Worm (Caenorhabditis elegans) whole organism, L1 larva: ENCODE results near the gene Y71H2AM.14.

Source experiments
- ceh-82 ChIP-seq, 3 experiments: fragments of 150-350 bp in 1 of 3; sonication (generic microtip) in 2 of 3; optimal IDR thresholded peaks; 2 replicates each; lab custom pipeline; 2014 to 2017; ENCODE audit warnings: missing biosample characterization in 3 of 3, missing genetic modification characterization in 3 of 3
- elt-3 ChIP-seq, 6 experiments: fragments of 150-350 bp in 1 of 6; sonication (generic microtip); optimal IDR thresholded peaks; 2 replicates each; lab custom pipeline; 2017 to 2018; ENCODE audit warnings: missing biosample characterization in 6 of 6, missing genetic modification characterization in 6 of 6, inconsistent platforms in 1 of 6
- fkh-4 ChIP-seq: sonication (generic microtip); optimal IDR thresholded peaks from 2 replicates; lab custom pipeline; 2016; ENCODE audit warnings: missing compliant biosample characterization, missing genetic modification characterization, borderline replicate concordance
- hlh-17 ChIP-seq: fragments of 200-800 bp; sonication (Bioruptor generic); optimal IDR thresholded peaks from 2 replicates; lab custom pipeline; 2018; ENCODE audit warnings: missing genetic modification characterization, mild to moderate bottlenecking, missing compliant biosample characterization, moderate library complexity, borderline replicate concordance
- mdl-1 ChIP-seq, 2 experiments: fragments of 150-350 bp; optimal IDR thresholded peaks; 2 replicates each; lab custom pipeline; 2014 to 2017; ENCODE audit warnings: missing biosample characterization in 2 of 2, missing genetic modification characterization in 2 of 2, inconsistent platforms in 1 of 2
- snu-23 ChIP-seq: sonication (generic microtip); optimal IDR thresholded peaks from 2 replicates; lab custom pipeline; 2016; ENCODE audit warnings: missing genetic modification characterization, missing compliant biosample characterization
- unc-98 ChIP-seq: fragments of 200-800 bp; sonication (Bioruptor generic); IDR thresholded peaks from 2 replicates; pipeline ENCODE4 v1.3.6; 2022; ENCODE audit warnings: missing genetic modification characterization, missing compliant biosample characterization
- ztf-11 ChIP-seq, 2 experiments: sonication (generic microtip); optimal IDR thresholded peaks; 2 replicates each; lab custom pipeline; 2016 to 2017; ENCODE audit warnings: missing genetic modification characterization in 2 of 2, missing biosample characterization in 1 of 2, missing compliant biosample characterization in 1 of 2

DNA sequence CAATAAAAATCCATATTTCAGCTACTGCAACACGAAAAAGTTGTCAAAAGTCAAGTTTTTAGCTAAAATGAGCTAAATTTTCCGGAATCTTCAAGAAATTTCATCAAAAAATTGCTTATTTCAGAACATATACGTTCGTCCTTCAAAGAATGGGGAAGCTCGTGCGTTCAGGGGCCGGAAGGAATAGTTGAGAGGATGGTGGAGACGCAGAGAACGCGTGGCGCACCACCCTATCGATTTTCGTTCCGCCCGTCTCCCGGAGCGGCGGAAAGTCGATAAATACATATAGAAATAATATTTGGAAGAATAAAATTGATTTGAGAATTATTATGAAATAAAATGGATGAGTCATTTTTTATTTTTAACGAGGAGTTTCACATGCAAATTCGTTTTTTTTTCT is 33.8 kb upstream of the Y71H2AM.14 start:
- TF ChIP-seq ceh-82 (tag; optimal IDR thresholded peaks at IDR 0.05; lab: Kevin White, UChicago) (no peak), fkh-4 (tag; lab: Kevin White, UChicago) (no peak), elt-3 (tag; optimal IDR thresholded peaks at IDR 0.05; lab: Kevin White, UChicago) (no peak), ztf-11 (tag; optimal IDR thresholded peaks at IDR 0.05; lab: Kevin White, UChicago) (no peak), mdl-1 (tag; optimal IDR thresholded peaks at IDR 0.05; lab: Kevin White, UChicago) (no peak), unc-98 (GFP tag; lab: Robert Waterston, UW) (no peak), hlh-17 (no peak), snu-23 (GFP tag; lab: Kevin White, UChicago) (no peak)
